Worm (Caenorhabditis elegans): Measurements from ENCODE around the gene msp-79.

Gene msp-79

DNA sequence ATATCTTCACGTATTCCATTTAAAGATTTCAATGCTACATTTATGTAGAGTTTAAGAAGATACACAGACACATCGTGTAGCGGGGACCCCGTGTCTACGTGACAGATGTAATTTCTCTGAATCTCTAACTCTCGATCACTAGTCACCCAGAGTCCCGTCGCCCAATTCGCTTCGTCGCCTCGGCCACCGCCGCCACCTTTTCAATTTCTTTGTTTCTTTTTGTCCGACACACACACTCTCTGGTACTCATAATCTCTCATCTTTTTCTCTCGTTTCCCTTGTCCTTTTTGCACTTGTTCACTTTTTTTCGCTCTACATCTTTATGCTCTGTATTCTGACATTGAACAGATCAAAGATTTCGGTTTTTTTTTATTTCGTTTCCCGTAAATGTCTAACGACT is 48.6 kb downstream of the msp-79 start (continued):
- TF ChIP-seq snu-23 (GFP tag; optimal IDR thresholded peaks at IDR 0.05), result peak; percentile 91
- TF ChIP-seq nhr-77 (tag; optimal IDR thresholded peaks at IDR 0.05), result peak; percentile 51
- TF ChIP-seq lin-13 (GFP tag; optimal IDR thresholded peaks at IDR 0.05), result peak; percentile 68
- no peak for TF ChIP-seq alr-1 (tag; optimal IDR thresholded peaks at IDR 0.05; ENCODE audit: borderline replicate concordance)
- TF ChIP-seq elt-3 (tag; optimal IDR thresholded peaks at IDR 0.05), result peak in 2 of 6 experiments; percentile 15 to 62
- TF ChIP-seq rnt-1 (tag; optimal IDR thresholded peaks at IDR 0.05), result peak; percentile 80
- no peak for TF ChIP-seq pqm-1 (tag; optimal IDR thresholded peaks at IDR 0.05)
- TF ChIP-seq ztf-11 (tag; optimal IDR thresholded peaks at IDR 0.05), result no peak
- no peak for TF ChIP-seq nhr-84 (tag; optimal IDR thresholded peaks at IDR 0.05)
- no peak for TF ChIP-seq unc-98 (GFP tag; IDR thresholded peaks at IDR 0.05)
- TF ChIP-seq nhr-12 (tag; optimal IDR thresholded peaks at IDR 0.05), result no peak
- peak; percentile 88 for TF ChIP-seq nhr-20 (tag; optimal IDR thresholded peaks at IDR 0.05)
- TF ChIP-seq dpl-1 (GFP tag; optimal IDR thresholded peaks at IDR 0.05), result peak in 2 of 3 experiments; percentile 0 to 40
- TF ChIP-seq nhr-47 (tag; optimal IDR thresholded peaks at IDR 0.05), result peak; percentile 70
- no peak for TF ChIP-seq ceh-63 (GFP tag; optimal IDR thresholded peaks at IDR 0.05)

ce11 chrIV:9717844-9718243 is 49.1 kb downstream of the msp-79 start:
- TF ChIP-seq nhr-76 (tag; optimal IDR thresholded peaks at IDR 0.05), result no peak
- no peak for TF ChIP-seq unc-98 (GFP tag; IDR thresholded peaks at IDR 0.05)
- TF ChIP-seq ceh-63 (GFP tag; optimal IDR thresholded peaks at IDR 0.05), result no peak
- no peak for TF ChIP-seq unc-62 (GFP tag; optimal IDR thresholded peaks at IDR 0.05)
- no peak for TF ChIP-seq dpl-1 (GFP tag; optimal IDR thresholded peaks at IDR 0.05)
- TF ChIP-seq nhr-71 (tag; optimal IDR thresholded peaks at IDR 0.05), result no peak
- no peak for TF ChIP-seq alr-1 (tag; optimal IDR thresholded peaks at IDR 0.05; ENCODE audit: borderline replicate concordance)
- no peak for TF ChIP-seq zag-1 (tag; optimal IDR thresholded peaks at IDR 0.05)
- TF ChIP-seq mdl-1 (tag; optimal IDR thresholded peaks at IDR 0.05), result no peak
- no peak for TF ChIP-seq nhr-85 (tag)
- TF ChIP-seq skn-1 (tag; optimal IDR thresholded peaks at IDR 0.05), result no peak
- no peak for TF ChIP-seq mep-1 (tag; optimal IDR thresholded peaks at IDR 0.05)
- no peak for TF ChIP-seq tbx-2 (tag; optimal IDR thresholded peaks at IDR 0.05)
- TF ChIP-seq ama-1 (optimal IDR thresholded peaks at IDR 0.05), result no peak
- no peak for TF ChIP-seq sox-4 (tag; optimal IDR thresholded peaks at IDR 0.05)
- no peak for TF ChIP-seq ces-1 (GFP tag; optimal IDR thresholded peaks at IDR 0.05)

Data from whole organism, L1 larva.